Worm (Caenorhabditis elegans) whole organism, late embryonic: ENCODE data around the gene M110.8.

Experiments used
- C08G9.2 ChIP-seq: sonication (generic microtip); optimal IDR thresholded peaks from 2 replicates; lab custom pipeline; 2016; ENCODE audit warnings: mild to moderate bottlenecking, missing genetic modification characterization, moderate library complexity, missing compliant biosample characterization
- C38D4.7 ChIP-seq: fragments of 200-800 bp; sonication (Bioruptor generic); optimal IDR thresholded peaks from 2 replicates; lab custom pipeline; 2018; ENCODE audit warnings: mild to moderate bottlenecking, missing genetic modification characterization, moderate library complexity, missing compliant biosample characterization
- K09A11.1 ChIP-seq: sonication (generic microtip); optimal IDR thresholded peaks from 2 replicates; lab custom pipeline; 2017; ENCODE audit warnings: antibody characterized with exemption, mild to moderate bottlenecking, missing genetic modification characterization, missing compliant biosample characterization; ENCODE audit not compliant: insufficient read depth
- T23F11.4 ChIP-seq: fragments of 200-800 bp; sonication (Bioruptor generic); optimal IDR thresholded peaks from 2 replicates; lab custom pipeline; 2018; ENCODE audit warnings: mild to moderate bottlenecking, missing genetic modification characterization, missing compliant biosample characterization
- ahr-1 ChIP-seq: sonication (generic microtip); optimal IDR thresholded peaks from 2 replicates; lab custom pipeline; 2016; ENCODE audit warnings: missing genetic modification characterization, missing compliant biosample characterization
- ama-1 ChIP-seq: fragments of 150-350 bp; optimal IDR thresholded peaks from 2 replicates; lab custom pipeline; 2014
- ceh-18 ChIP-seq: sonication (generic microtip); optimal IDR thresholded peaks from 2 replicates; lab custom pipeline; 2016; ENCODE audit warnings: missing genetic modification characterization, missing compliant biosample characterization
- ceh-19 ChIP-seq: fragments of 200-800 bp; sonication (Bioruptor generic); optimal IDR thresholded peaks from 2 replicates; lab custom pipeline; 2018; ENCODE audit warnings: mild to moderate bottlenecking, missing genetic modification characterization, missing compliant biosample characterization
- ceh-24 ChIP-seq: sonication (generic microtip); optimal IDR thresholded peaks from 2 replicates; lab custom pipeline; 2016; ENCODE audit warnings: mild to moderate bottlenecking, missing genetic modification characterization, missing compliant biosample characterization
- ceh-30 ChIP-seq: fragments of 150-350 bp; optimal IDR thresholded peaks from 2 replicates; lab custom pipeline; 2014; ENCODE audit warnings: missing biosample characterization, missing genetic modification characterization
- ceh-31 ChIP-seq: sonication (generic microtip); optimal IDR thresholded peaks from 2 replicates; lab custom pipeline; 2016; ENCODE audit warnings: missing genetic modification characterization, missing compliant biosample characterization
- ceh-48 ChIP-seq: sonication (generic microtip); optimal IDR thresholded peaks from 2 replicates; lab custom pipeline; 2016; ENCODE audit warnings: missing genetic modification characterization, inconsistent platforms, missing compliant biosample characterization
- ceh-9 ChIP-seq: sonication (generic microtip); optimal IDR thresholded peaks from 2 replicates; lab custom pipeline; 2016; ENCODE audit warnings: mild to moderate bottlenecking, missing genetic modification characterization, inconsistent platforms, missing compliant biosample characterization
- che-1 ChIP-seq: sonication (generic microtip); optimal IDR thresholded peaks from 2 replicates; lab custom pipeline; 2016; ENCODE audit warnings: mild to moderate bottlenecking, missing genetic modification characterization, missing compliant biosample characterization
- dmd-4 ChIP-seq: sonication (generic microtip); optimal IDR thresholded peaks from 2 replicates; lab custom pipeline; 2016; ENCODE audit warnings: borderline replicate concordance, missing genetic modification characterization, missing compliant biosample characterization
- dve-1 ChIP-seq: sonication (generic microtip); optimal IDR thresholded peaks from 2 replicates; lab custom pipeline; 2017; ENCODE audit warnings: antibody characterized with exemption, mild to moderate bottlenecking, missing genetic modification characterization, missing compliant biosample characterization
- elt-4 ChIP-seq: sonication (generic microtip); optimal IDR thresholded peaks from 2 replicates; lab custom pipeline; 2016; ENCODE audit warnings: missing genetic modification characterization, missing compliant biosample characterization
- gmeb-2 ChIP-seq: sonication (generic microtip); optimal IDR thresholded peaks from 2 replicates; lab custom pipeline; 2016; ENCODE audit warnings: missing genetic modification characterization, inconsistent platforms, missing compliant biosample characterization
- hlh-13 ChIP-seq: fragments of 200-800 bp; sonication (Bioruptor generic); optimal IDR thresholded peaks from 2 replicates; lab custom pipeline; 2018; ENCODE audit warnings: mild to moderate bottlenecking, missing genetic modification characterization, missing compliant biosample characterization
- hlh-30 ChIP-seq: sonication (generic microtip); optimal IDR thresholded peaks from 2 replicates; lab custom pipeline; 2017; ENCODE audit warnings: antibody characterized with exemption, missing genetic modification characterization, missing compliant biosample characterization; ENCODE audit not compliant: insufficient read depth
- hlh-8 ChIP-seq: sonication (generic microtip); optimal IDR thresholded peaks from 2 replicates; lab custom pipeline; 2016; ENCODE audit warnings: missing genotype, missing genetic modification characterization, missing compliant biosample characterization
- lim-6 ChIP-seq: sonication (generic microtip); optimal IDR thresholded peaks from 2 replicates; lab custom pipeline; 2016; ENCODE audit warnings: missing genetic modification characterization, missing compliant biosample characterization
- lin-11 ChIP-seq: fragments of 200-800 bp; sonication (Bioruptor generic); optimal IDR thresholded peaks from 2 replicates; lab custom pipeline; 2018; ENCODE audit warnings: mild to moderate bottlenecking, missing genetic modification characterization, missing compliant biosample characterization
- nfya-1 ChIP-seq: sonication (generic microtip); optimal IDR thresholded peaks from 2 replicates; lab custom pipeline; 2017; ENCODE audit warnings: missing genetic modification characterization, mild to moderate bottlenecking, missing compliant biosample characterization, antibody characterized with exemption, moderate library complexity
- odd-2 ChIP-seq: sonication (generic microtip); optimal IDR thresholded peaks from 2 replicates; lab custom pipeline; 2017; ENCODE audit warnings: antibody characterized with exemption, mild to moderate bottlenecking, missing genetic modification characterization, missing compliant biosample characterization
- pat-9 ChIP-seq: fragments of 200-800 bp; sonication (Bioruptor generic); optimal IDR thresholded peaks from 2 replicates; lab custom pipeline; 2018; ENCODE audit warnings: mild to moderate bottlenecking, missing genetic modification characterization, moderate library complexity, missing compliant biosample characterization
- pha-4 ChIP-seq: fragments of 150-350 bp; optimal IDR thresholded peaks from 2 replicates; lab custom pipeline; 2018; ENCODE audit warnings: missing biosample characterization, missing genetic modification reagents, missing genetic modification characterization
- pqm-1 ChIP-seq: sonication (generic microtip); optimal IDR thresholded peaks from 2 replicates; lab custom pipeline; 2016; ENCODE audit warnings: missing genetic modification characterization, missing compliant biosample characterization
- sdc-2 ChIP-seq: sonication (generic microtip); optimal IDR thresholded peaks from 2 replicates; lab custom pipeline; 2016; ENCODE audit warnings: missing genotype, missing genetic modification characterization, missing compliant biosample characterization
- sox-4 ChIP-seq: sonication (generic microtip); optimal IDR thresholded peaks from 2 replicates; lab custom pipeline; 2017; ENCODE audit warnings: mild to moderate bottlenecking, missing genetic modification characterization, inconsistent platforms, missing compliant biosample characterization
- syd-9 ChIP-seq: sonication (generic microtip); optimal IDR thresholded peaks from 2 replicates; lab custom pipeline; 2016; ENCODE audit warnings: mild to moderate bottlenecking, missing genetic modification characterization, moderate library complexity, missing compliant biosample characterization
- tbx-7 ChIP-seq: sonication (generic microtip); optimal IDR thresholded peaks from 2 replicates; lab custom pipeline; 2016; ENCODE audit warnings: missing genotype, missing genetic modification characterization, missing compliant biosample characterization
- ttx-3 ChIP-seq: sonication (generic microtip); optimal IDR thresholded peaks from 2 replicates; lab custom pipeline; 2016; ENCODE audit warnings: missing genetic modification reagents, missing genetic modification characterization, missing compliant biosample characterization
- unc-55 ChIP-seq: sonication (generic microtip); optimal IDR thresholded peaks from 2 replicates; lab custom pipeline; 2017; ENCODE audit warnings: missing biosample characterization, missing genetic modification reagents, missing genetic modification characterization
- unc-86 ChIP-seq: sonication (generic microtip); optimal IDR thresholded peaks from 2 replicates; lab custom pipeline; 2016; ENCODE audit warnings: missing genetic modification characterization, missing compliant biosample characterization
- zip-5 ChIP-seq: sonication (generic microtip); optimal IDR thresholded peaks from 2 replicates; lab custom pipeline; 2016; ENCODE audit warnings: missing genetic modification characterization, missing compliant biosample characterization
- ztf-16 ChIP-seq: sonication (generic microtip); optimal IDR thresholded peaks from 2 replicates; lab custom pipeline; 2017; ENCODE audit warnings: missing genetic modification characterization, missing compliant biosample characterization

M110.8 gene

ce11 chrII:8181437-8181836, 27.9 kb downstream of the M110.8 start, which contains the start of gene dylt-3:
TSS of gene dylt-3 (plus strand) at chrII:8181737.
- TF ChIP-seq T23F11.4 (GFP tag; lab: Kevin White, UChicago) = no peak
- no peak for TF ChIP-seq pha-4 (tag; lab: Kevin White, UChicago)
- TF ChIP-seq ceh-19 (GFP tag; lab: Kevin White, UChicago) = no peak
- no peak for TF ChIP-seq C38D4.7 (GFP tag; lab: Kevin White, UChicago)
- TF ChIP-seq ceh-30 = no peak
- TF ChIP-seq sox-4 (tag; lab: Kevin White, UChicago) = no peak
- no peak for TF ChIP-seq ceh-18
- TF ChIP-seq unc-55 (GFP tag; lab: Kevin White, UChicago) = no peak
- TF ChIP-seq dve-1 (tag; lab: Kevin White, UChicago) = no peak
- no peak for TF ChIP-seq C08G9.2 (tag; lab: Kevin White, UChicago)
- no peak for TF ChIP-seq hlh-8 (tag; lab: Kevin White, UChicago)
- TF ChIP-seq ceh-48 (tag; lab: Kevin White, UChicago) = no peak
- TF ChIP-seq ceh-24 (tag; lab: Kevin White, UChicago) = no peak
- no peak for TF ChIP-seq sdc-2 (tag; lab: Kevin White, UChicago)
- no peak for TF ChIP-seq K09A11.1 (tag; lab: Kevin White, UChicago)
- TF ChIP-seq ttx-3 (tag; lab: Kevin White, UChicago) = no peak
- no peak for TF ChIP-seq hlh-13
- no peak for TF ChIP-seq ceh-9 (tag; lab: Kevin White, UChicago)
- TF ChIP-seq, all 69 proteins: peak for 0

- no peak for TF ChIP-seq hlh-13
- no peak for TF ChIP-seq ama-1 (lab: Kevin White, UChicago)
- no peak for TF ChIP-seq ztf-16 (tag; lab: Kevin White, UChicago)
- TF ChIP-seq ceh-30 = no peak
- TF ChIP-seq dmd-4 (tag; lab: Kevin White, UChicago) = no peak
- no peak for TF ChIP-seq lim-6 (tag; lab: Kevin White, UChicago)
- no peak for TF ChIP-seq zip-5 (tag; lab: Kevin White, UChicago)
- no peak for TF ChIP-seq unc-86 (tag; lab: Kevin White, UChicago)
- TF ChIP-seq elt-4 = no peak
- TF ChIP-seq pqm-1 = no peak
- no peak for TF ChIP-seq sdc-2 (tag; lab: Kevin White, UChicago)
- TF ChIP-seq syd-9 (tag; lab: Kevin White, UChicago) = no peak
- TF ChIP-seq lin-11 (tag; lab: Kevin White, UChicago) = no peak
- no peak for TF ChIP-seq che-1 (tag; lab: Kevin White, UChicago)
Observed at ce11 chrII:8180281-8180680, 29.1 kb downstream of the M110.8 start, which contains the start of gene T05C12.4. TSS of gene T05C12.4 (minus strand) at chrII:8180381.

- TF ChIP-seq ceh-19 (GFP tag; lab: Kevin White, UChicago) = no peak
- TF ChIP-seq dmd-4 (tag; lab: Kevin White, UChicago) = no peak
- no peak for TF ChIP-seq nfya-1 (tag; lab: Kevin White, UChicago)
- no peak for TF ChIP-seq ahr-1 (tag; lab: Kevin White, UChicago)
- TF ChIP-seq ama-1 (lab: Kevin White, UChicago) = no peak
- no peak for TF ChIP-seq ceh-31
- TF ChIP-seq tbx-7 (tag; lab: Kevin White, UChicago) = no peak
- no peak for TF ChIP-seq odd-2
- no peak for TF ChIP-seq pha-4 (tag; lab: Kevin White, UChicago)
- no peak for TF ChIP-seq sdc-2 (tag; lab: Kevin White, UChicago)
- no peak for TF ChIP-seq gmeb-2 (tag; lab: Kevin White, UChicago)
- TF ChIP-seq hlh-30 (tag; lab: Kevin White, UChicago) = no peak
- TF ChIP-seq pat-9 (tag; lab: Kevin White, UChicago) = no peak
Observed at ce11 chrII:8178614-8179013, 30.8 kb downstream of the M110.8 start.
